Fruit fly (Drosophila melanogaster): ENCODE measurements around the gene Cog4.

- TF ChIP-seq Ets96B (tag; optimal IDR thresholded peaks at IDR 0.05) = peak; percentile 91
- peak; percentile 85 for TF ChIP-seq OdsH (GFP tag; optimal IDR thresholded peaks at IDR 0.05)
- TF ChIP-seq CG11294 (GFP tag; IDR thresholded peaks at IDR 0.05) = peak; percentile 67
- peak; percentile 86 for TF ChIP-seq dsx (GFP tag; optimal IDR thresholded peaks at IDR 0.05; ENCODE audit: poor library complexity, severe bottlenecking)
These were observed 30.8 kb upstream of the Cog4 start for dm6 chr2L:10519225-10519624.

Measured in whole organism, prepupa.